Worm (Caenorhabditis elegans) whole organism, L2 larva: ENCODE data around the gene T06E8.2.
A peak's percentile ranks its signal among the peaks of the same experiment; 100 is the strongest.

Source experiments
- C34F6.9 ChIP-seq: fragments of 150-350 bp; optimal IDR thresholded peaks from 2 replicates; lab custom pipeline; 2014; ENCODE audit warnings: missing biosample characterization, missing genetic modification characterization
- R02D3.7 ChIP-seq: fragments of 150-350 bp; optimal IDR thresholded peaks from 2 replicates; lab custom pipeline; 2014; ENCODE audit warnings: missing biosample characterization, missing genetic modification characterization
- ZK546.5 ChIP-seq: sonication (generic microtip); optimal IDR thresholded peaks from 2 replicates; lab custom pipeline; 2017; ENCODE audit warnings: missing biosample characterization, missing genetic modification characterization
- alr-1 ChIP-seq: fragments of 150-350 bp; optimal IDR thresholded peaks from 2 replicates; lab custom pipeline; 2014; ENCODE audit warnings: missing biosample characterization, missing genetic modification characterization
- aly-2 ChIP-seq: fragments of 150-350 bp; optimal IDR thresholded peaks from 2 replicates; lab custom pipeline; 2014; ENCODE audit warnings: missing biosample characterization, missing genetic modification characterization
- ama-1 ChIP-seq: fragments of 150-350 bp; optimal IDR thresholded peaks from 2 replicates; lab custom pipeline; 2018; ENCODE audit warnings: inconsistent platforms
- blmp-1 ChIP-seq: sonication (generic microtip); optimal IDR thresholded peaks from 2 replicates; lab custom pipeline; 2017; ENCODE audit warnings: missing genetic modification characterization, mild to moderate bottlenecking, missing compliant biosample characterization, antibody characterized with exemption, moderate library complexity; ENCODE audit not compliant: insufficient read depth
- ceh-16 ChIP-seq: fragments of 150-350 bp; optimal IDR thresholded peaks from 2 replicates; lab custom pipeline; 2014; ENCODE audit warnings: missing biosample characterization, missing genetic modification characterization
- ceh-82 ChIP-seq: fragments of 150-350 bp; optimal IDR thresholded peaks from 2 replicates; lab custom pipeline; 2014; ENCODE audit warnings: missing biosample characterization, missing genetic modification characterization
- crh-2 ChIP-seq: sonication (generic microtip); optimal IDR thresholded peaks from 2 replicates; lab custom pipeline; 2017; ENCODE audit warnings: missing biosample characterization, missing genetic modification characterization
- dmd-4 ChIP-seq: sonication (generic microtip); optimal IDR thresholded peaks from 2 replicates; lab custom pipeline; 2017; ENCODE audit warnings: missing biosample characterization, missing genetic modification characterization
- egl-27 ChIP-seq: sonication (generic microtip); optimal IDR thresholded peaks from 3 replicates; lab custom pipeline; 2017; ENCODE audit warnings: missing biosample characterization, missing genetic modification reagents, missing genetic modification characterization
- elt-1 ChIP-seq: fragments of 150-350 bp; optimal IDR thresholded peaks from 2 replicates; lab custom pipeline; 2014; ENCODE audit warnings: missing biosample characterization, missing genetic modification characterization
- elt-3 ChIP-seq: sonication (generic microtip); optimal IDR thresholded peaks from 2 replicates; lab custom pipeline; 2017; ENCODE audit warnings: missing biosample characterization, missing genetic modification characterization
- fos-1 ChIP-seq: fragments of 150-350 bp; optimal IDR thresholded peaks from 2 replicates; lab custom pipeline; 2014; ENCODE audit warnings: missing biosample characterization, missing genetic modification characterization
- gmeb-1 ChIP-seq: fragments of 150-350 bp; optimal IDR thresholded peaks from 2 replicates; lab custom pipeline; 2014; ENCODE audit warnings: missing biosample characterization, missing genetic modification characterization
- lin-13 ChIP-seq: fragments of 150-350 bp; optimal IDR thresholded peaks from 2 replicates; lab custom pipeline; 2014; ENCODE audit warnings: missing biosample characterization, missing genetic modification reagents, missing genetic modification characterization
- lin-39 ChIP-seq: fragments of 150-350 bp; optimal IDR thresholded peaks from 2 replicates; lab custom pipeline; 2014; ENCODE audit warnings: missing biosample characterization, missing genetic modification reagents, missing genetic modification characterization
- lsy-2 ChIP-seq, 2 experiments: fragments of 150-350 bp in 1 of 2; sonication (generic microtip) in 1 of 2; optimal IDR thresholded peaks; 2 replicates each; lab custom pipeline; 2014 to 2017; ENCODE audit warnings: missing biosample characterization in 2 of 2, missing genetic modification characterization in 2 of 2
- mab-5 ChIP-seq: fragments of 150-350 bp; optimal IDR thresholded peaks from 2 replicates; lab custom pipeline; 2014; ENCODE audit warnings: missing biosample characterization, missing genetic modification characterization
- mbf-1 ChIP-seq: sonication (generic microtip); optimal IDR thresholded peaks from 2 replicates; lab custom pipeline; 2017; ENCODE audit warnings: missing biosample characterization, missing genetic modification characterization
- mdl-1 ChIP-seq, 2 experiments: fragments of 150-350 bp in 1 of 2; sonication (generic microtip) in 1 of 2; optimal IDR thresholded peaks; 2 replicates each; lab custom pipeline; 2017; ENCODE audit warnings: missing biosample characterization in 2 of 2, missing genetic modification characterization in 2 of 2
- nhr-10 ChIP-seq: sonication (generic microtip); optimal IDR thresholded peaks from 2 replicates; lab custom pipeline; 2017; ENCODE audit warnings: missing biosample characterization, missing genetic modification characterization
- nhr-11 ChIP-seq: fragments of 150-350 bp; optimal IDR thresholded peaks from 2 replicates; lab custom pipeline; 2014; ENCODE audit warnings: missing biosample characterization, missing genetic modification characterization
- nhr-12 ChIP-seq: fragments of 150-350 bp; optimal IDR thresholded peaks from 2 replicates; lab custom pipeline; 2014; ENCODE audit warnings: missing biosample characterization, missing genetic modification characterization
- nhr-129 ChIP-seq: fragments of 150-350 bp; optimal IDR thresholded peaks from 2 replicates; lab custom pipeline; 2014; ENCODE audit warnings: missing biosample characterization, missing genetic modification characterization
- nhr-23 ChIP-seq: fragments of 150-350 bp; optimal IDR thresholded peaks from 2 replicates; lab custom pipeline; 2014; ENCODE audit warnings: missing biosample characterization, missing genetic modification reagents, missing genetic modification characterization
- nhr-25 ChIP-seq: fragments of 150-350 bp; sonication (generic microtip); optimal IDR thresholded peaks from 3 replicates; lab custom pipeline; 2014; ENCODE audit warnings: missing biosample characterization, missing genetic modification characterization
- nhr-6 ChIP-seq: fragments of 150-350 bp; optimal IDR thresholded peaks from 2 replicates; lab custom pipeline; 2014; ENCODE audit warnings: missing biosample characterization, missing genetic modification characterization
- nhr-77 ChIP-seq: fragments of 150-350 bp; optimal IDR thresholded peaks from 2 replicates; lab custom pipeline; 2014; ENCODE audit warnings: missing biosample characterization, missing genetic modification characterization
- peb-1 ChIP-seq: fragments of 150-350 bp; optimal IDR thresholded peaks from 2 replicates; lab custom pipeline; 2014; ENCODE audit warnings: missing biosample characterization, missing genetic modification characterization
- skn-1 ChIP-seq: sonication (generic microtip); optimal IDR thresholded peaks from 2 replicates; lab custom pipeline; 2017; ENCODE audit warnings: missing biosample characterization, missing genetic modification characterization
- sma-3 ChIP-seq: sonication (generic microtip); optimal IDR thresholded peaks from 2 replicates; lab custom pipeline; 2016; ENCODE audit warnings: missing genetic modification reagents, missing genetic modification characterization, missing compliant biosample characterization
- sma-9 ChIP-seq, 2 experiments: fragments of 150-350 bp in 1 of 2; sonication (generic microtip) in 1 of 2; optimal IDR thresholded peaks; 2 replicates each; lab custom pipeline; 2014 to 2016; ENCODE audit warnings: missing genetic modification characterization in 2 of 2, mild to moderate bottlenecking in 1 of 2, missing biosample characterization in 1 of 2, missing compliant biosample characterization in 1 of 2, missing genetic modification reagents in 1 of 2, moderate library complexity in 1 of 2
- snpc-4 ChIP-seq: fragments of 150-350 bp; optimal IDR thresholded peaks from 2 replicates; lab custom pipeline; 2014; ENCODE audit warnings: missing biosample characterization, missing genetic modification characterization
- unc-39 ChIP-seq: fragments of 150-350 bp; optimal IDR thresholded peaks from 2 replicates; lab custom pipeline; 2014; ENCODE audit warnings: missing biosample characterization, missing genetic modification characterization
- unc-55 ChIP-seq: fragments of 150-350 bp; sonication (generic microtip); optimal IDR thresholded peaks from 3 replicates; lab custom pipeline; 2014; ENCODE audit warnings: missing biosample characterization, missing genetic modification reagents, missing genetic modification characterization
- unc-62 ChIP-seq: fragments of 150-350 bp; optimal IDR thresholded peaks from 2 replicates; lab custom pipeline; 2014; ENCODE audit warnings: missing biosample characterization, missing genetic modification reagents, missing genetic modification characterization
- ztf-1 ChIP-seq: fragments of 200-800 bp; sonication (Bioruptor generic); conservative IDR thresholded peaks from 2 replicates; pipeline ENCODE4 v1.3.6; 2022; ENCODE audit warnings: missing genetic modification characterization, missing compliant biosample characterization
- ztf-11 ChIP-seq: sonication (generic microtip); optimal IDR thresholded peaks from 2 replicates; lab custom pipeline; 2017; ENCODE audit warnings: missing biosample characterization, missing genetic modification characterization
- ztf-4 ChIP-seq: fragments of 150-350 bp; optimal IDR thresholded peaks from 2 replicates; lab custom pipeline; 2014; ENCODE audit warnings: missing biosample characterization, missing genetic modification characterization

T06E8.2 gene

ce11 chrV:10002720-10003119 lies 33.5 kb downstream of the T06E8.2 start:
- peak; percentile 41 for TF ChIP-seq nhr-6 (tag; lab: Kevin White, UChicago)
- peak; percentile 60 for TF ChIP-seq nhr-25 (tag; lab: Kevin White, UChicago)
- no peak for TF ChIP-seq ceh-82 (tag; lab: Kevin White, UChicago)
- TF ChIP-seq crh-2 (tag; lab: Kevin White, UChicago) = peak; percentile 38
- TF ChIP-seq nhr-129 = peak; percentile 12
- peak; percentile 55 for TF ChIP-seq blmp-1 (tag; lab: Kevin White, UChicago)
- no peak for TF ChIP-seq nhr-10 (tag; lab: Kevin White, UChicago)
- TF ChIP-seq mdl-1 (tag; optimal IDR thresholded peaks at IDR 0.05; lab: Kevin White, UChicago) = no peak
- TF ChIP-seq elt-3 = no peak
- TF ChIP-seq egl-27 (tag; lab: Kevin White, UChicago) = no peak
- TF ChIP-seq alr-1 (tag; lab: Kevin White, UChicago) = no peak
- TF ChIP-seq ztf-11 (tag; lab: Kevin White, UChicago) = no peak
- TF ChIP-seq R02D3.7 = no peak
- TF ChIP-seq unc-55 (GFP tag; lab: Kevin White, UChicago) = no peak
- TF ChIP-seq nhr-23 (tag; lab: Kevin White, UChicago) = no peak
- no peak for TF ChIP-seq ztf-1 (GFP tag; lab: Robert Waterston, UW)
- peak; percentile 52 for TF ChIP-seq sma-9 (GFP tag; optimal IDR thresholded peaks at IDR 0.05; lab: Kevin White, UChicago)
- no peak for TF ChIP-seq sma-9 (tag; optimal IDR thresholded peaks at IDR 0.05; lab: Kevin White, UChicago)

ce11 chrV:10000760-10001159 lies 35.5 kb downstream of the T06E8.2 start, which contains the start of gene K08H10.10:
Gene K08H10.10 (plus strand): TSS chrV:10001060.
- TF ChIP-seq skn-1 (tag; lab: Kevin White, UChicago) (no peak), lsy-2 (tag; optimal IDR thresholded peaks at IDR 0.05; lab: Kevin White, UChicago) (no peak), ZK546.5 (no peak), lin-39 (no peak), ama-1 (lab: Kevin White, UChicago) (no peak), elt-1 (tag; lab: Kevin White, UChicago) (no peak), nhr-25 (tag; lab: Kevin White, UChicago) (no peak), nhr-12 (tag; lab: Kevin White, UChicago) (no peak), unc-62 (GFP tag; lab: Kevin White, UChicago) (no peak)

- no peak for TF ChIP-seq elt-1 (tag; lab: Kevin White, UChicago)
- TF ChIP-seq alr-1 (tag; lab: Kevin White, UChicago) = no peak
- TF ChIP-seq ceh-16 (tag; lab: Kevin White, UChicago) = no peak
- no peak for TF ChIP-seq nhr-129
- no peak for TF ChIP-seq unc-62 (GFP tag; lab: Kevin White, UChicago)
- no peak for TF ChIP-seq snpc-4 (tag; lab: Kevin White, UChicago)
- TF ChIP-seq lin-13 = no peak
- no peak for TF ChIP-seq fos-1 (tag; lab: Kevin White, UChicago)
These were observed 40.4 kb downstream of the T06E8.2 start, which contains the start of gene K08H10.6 for ce11 chrV:9995791-9996190. Gene K08H10.6 (minus strand): TSS chrV:9995891.

- TF ChIP-seq gmeb-1 (tag; lab: Kevin White, UChicago) = peak; percentile 15
- TF ChIP-seq nhr-77 (tag; lab: Kevin White, UChicago) = no peak
- TF ChIP-seq nhr-11 (tag; lab: Kevin White, UChicago) = no peak
- peak; percentile 55 for TF ChIP-seq unc-55 (GFP tag; lab: Kevin White, UChicago)
- TF ChIP-seq C34F6.9 (tag; lab: Kevin White, UChicago) = peak; percentile 35
- TF ChIP-seq unc-62 (GFP tag; lab: Kevin White, UChicago) = no peak
- TF ChIP-seq nhr-25 (tag; lab: Kevin White, UChicago) = no peak
- no peak for TF ChIP-seq aly-2 (tag; lab: Kevin White, UChicago)
- TF ChIP-seq sma-3 (GFP tag; lab: Kevin White, UChicago) = no peak
These were observed 44.6 kb downstream of the T06E8.2 start, which contains the start of the genes rde-1 and trpp-6 for ce11 chrV:9991610-9992009. Gene rde-1 (minus strand): TSS chrV:9991642. Gene trpp-6 (plus strand): TSS chrV:9991895.

ce11 chrV:9987688-9988087 lies 48.5 kb downstream of the T06E8.2 start, which contains the start of gene C27H6.8:
Gene C27H6.8 (minus strand): TSS chrV:9987788.
- TF ChIP-seq elt-1 (tag; lab: Kevin White, UChicago) (no peak), nhr-25 (tag; lab: Kevin White, UChicago) (no peak), ztf-4 (tag; lab: Kevin White, UChicago) (no peak), lsy-2 (tag; optimal IDR thresholded peaks at IDR 0.05; lab: Kevin White, UChicago) (no peak), fos-1 (tag; lab: Kevin White, UChicago) (no peak), ZK546.5 (no peak), dmd-4 (tag; lab: Kevin White, UChicago) (no peak), nhr-12 (tag; lab: Kevin White, UChicago) (no peak), gmeb-1 (tag; lab: Kevin White, UChicago) (no peak), lin-13 (no peak), lin-39 (no peak), mab-5 (tag; lab: Kevin White, UChicago) (no peak), nhr-129 (no peak), peb-1 (tag; lab: Kevin White, UChicago) (no peak), mbf-1 (tag; lab: Kevin White, UChicago) (no peak), unc-62 (GFP tag; lab: Kevin White, UChicago) (no peak), sma-3 (GFP tag; lab: Kevin White, UChicago) (no peak), unc-39 (tag; lab: Kevin White, UChicago) (no peak)
